Fruit fly (Drosophila melanogaster) whole organism, embryonic: ENCODE data around the gene CG43059.

Experiments
- B-H2 ChIP-seq: fragments of 200-800 bp; sonication (Bioruptor generic); optimal IDR thresholded peaks from 2 replicates; lab custom pipeline; 2018; ENCODE audit warnings: missing biosample characterization, mild to moderate bottlenecking, missing genetic modification characterization
- BEAF-32 ChIP-seq: fragments of 200-800 bp; sonication (Bioruptor generic); optimal IDR thresholded peaks from 3 replicates; lab custom pipeline; 2017; ENCODE audit warnings: missing biosample characterization, missing genetic modification characterization, mild to moderate bottlenecking, moderate library complexity, missing genetic modification reagents
- CG10267 ChIP-seq: fragments of 200-800 bp; sonication (Bioruptor generic); optimal IDR thresholded peaks from 2 replicates; lab custom pipeline; 2018; ENCODE audit warnings: missing biosample characterization, mild to moderate bottlenecking, missing genetic modification characterization, moderate library complexity
- CG11398 ChIP-seq: fragments of 200-800 bp; sonication (Bioruptor generic); optimal IDR thresholded peaks from 2 replicates; lab custom pipeline; 2016; ENCODE audit warnings: missing biosample characterization, missing genetic modification characterization
- CG12155 ChIP-seq: fragments of 200-800 bp; sonication (Bioruptor generic); optimal IDR thresholded peaks from 3 replicates; lab custom pipeline; 2016; ENCODE audit warnings: missing biosample characterization, missing genetic modification characterization
- CG12299 ChIP-seq: fragments of 200-800 bp; sonication (Bioruptor generic); optimal IDR thresholded peaks from 2 replicates; lab custom pipeline; 2018; ENCODE audit warnings: missing biosample characterization, mild to moderate bottlenecking, missing genetic modification characterization
- CG13624 ChIP-seq: fragments of 200-800 bp; sonication (Bioruptor generic); optimal IDR thresholded peaks from 2 replicates; lab custom pipeline; 2016; ENCODE audit warnings: missing biosample characterization, missing genetic modification characterization
- CG14710 ChIP-seq: fragments of 200-800 bp; sonication (Bioruptor generic); optimal IDR thresholded peaks from 3 replicates; lab custom pipeline; 2019; ENCODE audit warnings: missing biosample characterization, mild to moderate bottlenecking, missing genetic modification characterization, moderate library complexity
- CG15601 ChIP-seq: fragments of 200-800 bp; sonication (Bioruptor generic); optimal IDR thresholded peaks from 3 replicates; lab custom pipeline; 2019; ENCODE audit warnings: missing biosample characterization, mild to moderate bottlenecking, missing genetic modification characterization, moderate library complexity
- CG16813 ChIP-seq: fragments of 200-800 bp; sonication (Bioruptor generic); IDR thresholded peaks from 3 replicates; pipeline ENCODE4 v1.3.6; 2022; ENCODE audit warnings: missing biosample characterization, missing genetic modification characterization; ENCODE audit not compliant: partially characterized antibody
- CG16863 ChIP-seq: fragments of 200-800 bp; sonication (Bioruptor generic); optimal IDR thresholded peaks from 3 replicates; lab custom pipeline; 2016; ENCODE audit warnings: missing biosample characterization, missing genetic modification characterization
- CG18764 ChIP-seq: fragments of 200-800 bp; sonication (Bioruptor generic); optimal IDR thresholded peaks from 3 replicates; lab custom pipeline; 2016; ENCODE audit warnings: missing biosample characterization, missing genetic modification characterization
- CG2120 ChIP-seq: fragments of 200-800 bp; sonication (Bioruptor generic); optimal IDR thresholded peaks from 3 replicates; lab custom pipeline; 2016; ENCODE audit warnings: missing biosample characterization, missing genetic modification characterization
- CG2712 ChIP-seq: fragments of 200-800 bp; optimal IDR thresholded peaks from 3 replicates; lab custom pipeline; 2019; ENCODE audit warnings: missing biosample characterization, mild to moderate bottlenecking, missing genetic modification characterization, moderate library complexity
- CG32767 ChIP-seq: fragments of 200-800 bp; sonication (Bioruptor generic); IDR thresholded peaks from 2 replicates; pipeline ENCODE4 v1.3.6; 2022; ENCODE audit warnings: missing biosample characterization, missing genetic modification characterization
- CG32772 ChIP-seq: fragments of 200-800 bp; sonication (Bioruptor generic); IDR thresholded peaks from 2 replicates; pipeline ENCODE4 v1.3.6; 2022; ENCODE audit warnings: missing biosample characterization, missing genetic modification characterization
- CG34376 ChIP-seq: fragments of 200-800 bp; sonication (Bioruptor generic); optimal IDR thresholded peaks from 2 replicates; lab custom pipeline; 2018; ENCODE audit warnings: missing biosample characterization, mild to moderate bottlenecking, missing genetic modification characterization
- CG5953 ChIP-seq: fragments of 200-800 bp; sonication (Bioruptor generic); IDR thresholded peaks from 2 replicates; pipeline ENCODE4 v1.3.6; 2022; ENCODE audit warnings: missing biosample characterization, missing genetic modification characterization
- CG8281 ChIP-seq: fragments of 200-800 bp; sonication (Bioruptor generic); optimal IDR thresholded peaks from 2 replicates; lab custom pipeline; 2018; ENCODE audit warnings: missing biosample characterization, mild to moderate bottlenecking, missing genetic modification characterization, moderate library complexity
- CG8290 ChIP-seq, 3 experiments: fragments of 200-800 bp; sonication (Bioruptor generic); optimal IDR thresholded peaks; 2 replicates each; lab custom pipeline; 2016 to 2019; ENCODE audit warnings: missing biosample characterization in 3 of 3, missing genetic modification characterization in 3 of 3, mild to moderate bottlenecking in 2 of 3, moderate library complexity in 1 of 3
- CoRest ChIP-seq: fragments of 200-800 bp; sonication (Bioruptor generic); optimal IDR thresholded peaks from 3 replicates; lab custom pipeline; 2018; ENCODE audit warnings: missing biosample characterization, mild to moderate bottlenecking, missing genetic modification characterization, moderate library complexity
- Doc3 ChIP-seq: fragments of 200-800 bp; sonication (Bioruptor generic); IDR thresholded peaks from 3 replicates; pipeline ENCODE4 v1.3.6; 2022; ENCODE audit warnings: missing biosample characterization, missing genetic modification characterization; ENCODE audit not compliant: partially characterized antibody
- Dp ChIP-seq: fragments of 200-800 bp; sonication (Bioruptor generic); optimal IDR thresholded peaks from 2 replicates; lab custom pipeline; 2018; ENCODE audit warnings: missing biosample characterization, mild to moderate bottlenecking, missing genetic modification characterization, moderate library complexity
- Drgx ChIP-seq: fragments of 200-800 bp; sonication (Bioruptor generic); IDR thresholded peaks from 2 replicates; pipeline ENCODE4 v1.3.6; 2022; ENCODE audit warnings: missing biosample characterization, missing genetic modification characterization
- Hand ChIP-seq: fragments of 200-800 bp; sonication (Bioruptor generic); optimal IDR thresholded peaks from 2 replicates; lab custom pipeline; 2017; ENCODE audit warnings: mild to moderate bottlenecking, missing biosample characterization, missing genetic modification reagents, missing genetic modification characterization
- Hmr ChIP-seq: fragments of 200-800 bp; sonication (Bioruptor generic); optimal IDR thresholded peaks from 3 replicates; lab custom pipeline; 2017; ENCODE audit warnings: mild to moderate bottlenecking, missing biosample characterization, missing genetic modification reagents, missing genetic modification characterization
- Hr78 ChIP-seq, 2 experiments: fragments of 200-800 bp in 1 of 2; fragments of >200 bp in 1 of 2; sonication (Bioruptor generic) in 1 of 2; optimal IDR thresholded peaks; 2 replicates each; lab custom pipeline; 2017 to 2019; ENCODE audit warnings: missing biosample characterization in 2 of 2, missing genetic modification characterization in 2 of 2, mild to moderate bottlenecking in 1 of 2, moderate library complexity in 1 of 2
- Med ChIP-seq: fragments of 200-800 bp; sonication (Bioruptor generic); peaks from one replicate; lab custom pipeline; 2016; ENCODE audit warnings: missing biosample characterization, missing genetic modification characterization, mild to moderate bottlenecking, inconsistent platforms, moderate library complexity
- Nf-YB ChIP-seq: fragments of 200-800 bp; sonication (Bioruptor generic); optimal IDR thresholded peaks from 3 replicates; lab custom pipeline; 2019; ENCODE audit warnings: missing biosample characterization, mild to moderate bottlenecking, missing genetic modification characterization, moderate library complexity
- PHDP ChIP-seq: fragments of 200-800 bp; sonication (Bioruptor generic); optimal IDR thresholded peaks from 3 replicates; lab custom pipeline; 2018; ENCODE audit warnings: missing biosample characterization, mild to moderate bottlenecking, missing genetic modification characterization, moderate library complexity
- Rfx ChIP-seq: fragments of 200-800 bp; sonication (Bioruptor generic); IDR thresholded peaks from 2 replicates; pipeline ENCODE4 v1.3.6; 2022; ENCODE audit warnings: missing biosample characterization, missing genetic modification characterization
- Scr ChIP-seq: fragments of 200-800 bp; sonication (Bioruptor generic); IDR thresholded peaks from 2 replicates; pipeline ENCODE4 v1.3.6; 2022; ENCODE audit warnings: missing biosample characterization, missing genetic modification characterization; ENCODE audit not compliant: partially characterized antibody
- Sox100B ChIP-seq: fragments of 200-800 bp; sonication (Bioruptor generic); optimal IDR thresholded peaks from 3 replicates; lab custom pipeline; 2018; ENCODE audit warnings: missing biosample characterization, mild to moderate bottlenecking, missing genetic modification characterization
- Sry-δ ChIP-seq: fragments of 200-800 bp; sonication (Bioruptor generic); optimal IDR thresholded peaks from 2 replicates; lab custom pipeline; 2016; ENCODE audit warnings: missing biosample characterization, missing genetic modification characterization
- YL-1 ChIP-seq: fragments of 200-800 bp; sonication (Bioruptor generic); optimal IDR thresholded peaks from 3 replicates; lab custom pipeline; 2017; ENCODE audit warnings: missing biosample characterization, mild to moderate bottlenecking, missing genetic modification characterization
- chm ChIP-seq: fragments of 200-800 bp; sonication (Bioruptor generic); IDR thresholded peaks from 2 replicates; pipeline ENCODE4 v1.3.6; 2022; ENCODE audit warnings: missing biosample characterization, missing genetic modification characterization
- crc ChIP-seq: fragments of 200-800 bp; sonication (Bioruptor generic); optimal IDR thresholded peaks from 2 replicates; lab custom pipeline; 2016; ENCODE audit warnings: missing biosample characterization, missing genetic modification characterization
- crp ChIP-seq, 2 experiments: fragments of 200-800 bp; sonication (Bioruptor generic); optimal IDR thresholded peaks; 2 replicates in 1 of 2; 3 replicates in 1 of 2; lab custom pipeline; 2017; ENCODE audit warnings: missing biosample characterization in 2 of 2, missing genetic modification characterization in 2 of 2, mild to moderate bottlenecking in 1 of 2, moderate library complexity in 1 of 2
- disco-r ChIP-seq: fragments of 200-800 bp; sonication (Bioruptor generic); optimal IDR thresholded peaks from 2 replicates; lab custom pipeline; 2016; ENCODE audit warnings: missing biosample characterization, missing genetic modification characterization
- gfzf ChIP-seq: fragments of 200-800 bp; sonication (Bioruptor generic); optimal IDR thresholded peaks from 2 replicates; lab custom pipeline; 2016; ENCODE audit warnings: missing biosample characterization, mild to moderate bottlenecking, missing genetic modification characterization, moderate library complexity
- lilli ChIP-seq: fragments of 200-800 bp; sonication (Bioruptor generic); optimal IDR thresholded peaks from 3 replicates; lab custom pipeline; 2016; ENCODE audit warnings: missing biosample characterization, missing genetic modification characterization
- pzg ChIP-seq: fragments of 200-800 bp; sonication (Bioruptor generic); optimal IDR thresholded peaks from 3 replicates; lab custom pipeline; 2018; ENCODE audit warnings: missing biosample characterization, mild to moderate bottlenecking, missing genetic modification characterization, moderate library complexity
- sens ChIP-seq: fragments of 200-800 bp; sonication (Bioruptor generic); peaks from one replicate; lab custom pipeline; 2016; ENCODE audit warnings: missing biosample characterization, missing genetic modification characterization
- sna ChIP-seq: fragments of 200-800 bp; sonication (Bioruptor generic); IDR thresholded peaks from 2 replicates; pipeline ENCODE4 v1.3.6; 2022; ENCODE audit warnings: missing biosample characterization, missing genetic modification characterization; ENCODE audit not compliant: partially characterized antibody
- sob ChIP-seq: fragments of 200-800 bp; sonication (Bioruptor generic); IDR thresholded peaks from 2 replicates; pipeline ENCODE4 v1.3.6; 2022; ENCODE audit warnings: missing biosample characterization, missing genetic modification characterization
- tap ChIP-seq: fragments of 200-800 bp; optimal IDR thresholded peaks from 3 replicates; lab custom pipeline; 2019; ENCODE audit warnings: missing biosample characterization, mild to moderate bottlenecking, missing genetic modification characterization, moderate library complexity
- twi ChIP-seq: fragments of 200-800 bp; optimal IDR thresholded peaks from 2 replicates; lab custom pipeline; 2019; ENCODE audit warnings: missing biosample characterization, mild to moderate bottlenecking, missing genetic modification characterization, moderate library complexity
- unc-4 ChIP-seq: fragments of 200-800 bp; sonication (Bioruptor generic); IDR thresholded peaks from 2 replicates; pipeline ENCODE4 v1.3.6; 2022; ENCODE audit warnings: missing biosample characterization, missing genetic modification characterization; ENCODE audit not compliant: partially characterized antibody

CG43059 gene

DNA sequence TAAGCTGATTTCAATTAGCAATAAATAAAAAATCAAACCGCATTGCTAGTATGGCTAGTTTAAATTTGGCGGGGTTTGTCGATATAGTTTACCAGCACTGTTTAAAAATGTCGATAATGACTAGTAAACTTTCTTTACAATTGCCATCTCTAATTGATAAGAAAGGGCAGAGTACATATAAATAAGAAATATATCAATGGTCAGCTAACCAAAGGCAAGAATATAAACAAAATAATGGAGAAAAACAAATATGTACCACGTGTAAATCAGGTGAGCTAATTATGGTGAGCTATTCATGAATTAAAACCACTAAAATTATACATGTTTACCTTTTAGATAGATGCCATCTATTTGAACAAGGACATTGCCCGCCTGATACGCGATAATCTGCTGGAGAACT lies 20.2 kb upstream of the CG43059 start, which contains the start of gene Pex2 (continued):
- TF ChIP-seq Hand (GFP tag; lab: Kevin White, UChicago) (no peak), CG12299 (peak; percentile 7), CG12155 (peak; percentile 48), CoRest (tag; lab: Kevin White, UChicago) (peak; percentile 20), CG8290 (GFP tag; optimal IDR thresholded peaks at IDR 0.05; lab: Kevin White, UChicago) (peak; percentile 2), CG8290 (tag; optimal IDR thresholded peaks at IDR 0.05; lab: Kevin White, UChicago) (no peak), unc-4 (GFP tag; lab: Robert Waterston, UW) (0 out of 2 replicates have a peak, but pooled peaks have one; percentile 25), CG14710 (tag; lab: Kevin White, UChicago) (peak; percentile 66), CG11398 (GFP tag; lab: Kevin White, UChicago) (no peak), Med (peak; percentile 84), lilli (peak; percentile 25), Drgx (GFP tag; lab: Robert Waterston, UW) (0 out of 2 replicates have a peak, but pooled peaks have one; percentile 23), gfzf (GFP tag; lab: Kevin White, UChicago) (peak; percentile 8), sens (GFP tag; lab: Kevin White, UChicago) (peak; percentile 78), Sox100B (GFP tag; lab: Kevin White, UChicago) (peak; percentile 5), CG2120 (GFP tag; lab: Kevin White, UChicago) (peak; percentile 32), Dp (GFP tag; lab: Kevin White, UChicago) (peak; percentile 98), CG34376 (GFP tag; lab: Kevin White, UChicago) (peak; percentile 58), CG2712 (tag; lab: Kevin White, UChicago) (peak; percentile 5), twi (tag; lab: Kevin White, UChicago) (no peak), tap (tag; lab: Kevin White, UChicago) (peak; percentile 1), Hmr (peak; percentile 33), Rfx (GFP tag; lab: Robert Waterston, UW) (peak; percentile 23; the same call in 1 of the 2 replicates), CG10267 (tag; lab: Kevin White, UChicago) (peak; percentile 96), CG5953 (GFP tag; lab: Robert Waterston, UW) (no peak), PHDP (tag; lab: Kevin White, UChicago) (peak; percentile 24), CG13624 (GFP tag; lab: Kevin White, UChicago) (peak; percentile 4), Hr78 (GFP tag; optimal IDR thresholded peaks at IDR 0.05; lab: Kevin White, UChicago) (peak in 1 of 2 experiments; percentile 60), CG15601 (tag; lab: Kevin White, UChicago) (peak; percentile 21), CG18764 (GFP tag; lab: Kevin White, UChicago) (no peak), CG32767 (GFP tag; lab: Robert Waterston, UW) (0 out of 2 replicates have a peak, but pooled peaks have one; percentile 14), chm (GFP tag; lab: Robert Waterston, UW) (no peak), sob (GFP tag; lab: Robert Waterston, UW) (peak; percentile 8; the same call in 1 of the 2 replicates), crp (GFP tag; optimal IDR thresholded peaks at IDR 0.05; lab: Kevin White, UChicago) (peak in 1 of 2 experiments; percentile 18), crc (GFP tag; lab: Kevin White, UChicago) (peak; percentile 27), YL-1 (GFP tag; lab: Kevin White, UChicago) (peak; percentile 9), sna (peak; percentile 34; the same call in 1 of the 2 replicates), BEAF-32 (GFP tag; lab: Kevin White, UChicago) (peak; percentile 50), disco-r (no peak), CG16863 (GFP tag; lab: Kevin White, UChicago) (no peak), pzg (GFP tag; lab: Kevin White, UChicago) (peak; percentile 64), Nf-YB (GFP tag; lab: Kevin White, UChicago) (no peak), CG16813 (0 out of 3 replicates have a peak, but pooled peaks have one; percentile 31), CG32772 (GFP tag; lab: Robert Waterston, UW) (no peak), Doc3 (GFP tag; lab: Robert Waterston, UW) (0 out of 3 replicates have a peak, but pooled peaks have one; percentile 21), B-H2 (peak; percentile 71), Sry-δ (peak; percentile 84), Scr (peak; percentile 56), CG8281 (no peak)
